Fruit fly (Drosophila melanogaster) whole organism, adult: Measurements from ENCODE around the gene eIF4H2.
A peak's percentile ranks its signal among the peaks of the same experiment; 100 is the strongest.

ENCODE experiments used
- CG11617 ChIP-seq: fragments of 200-800 bp; sonication (Bioruptor generic); optimal IDR thresholded peaks from 2 replicates; lab custom pipeline; 2017; ENCODE audit warnings: mild to moderate bottlenecking, missing biosample characterization, missing genetic modification reagents, missing genetic modification characterization
- CG12768 ChIP-seq: fragments of 200-800 bp; sonication (Bioruptor generic); optimal IDR thresholded peaks from 2 replicates; lab custom pipeline; 2017; ENCODE audit warnings: missing biosample characterization, missing genetic modification characterization, mild to moderate bottlenecking, moderate library complexity, missing genetic modification reagents
- CG14711 ChIP-seq: fragments of 200-800 bp; sonication (Bioruptor generic); optimal IDR thresholded peaks from 2 replicates; lab custom pipeline; 2018; ENCODE audit warnings: missing biosample characterization, mild to moderate bottlenecking, missing genetic modification characterization, moderate library complexity
- CG1620 ChIP-seq: fragments of 200-800 bp; sonication (Bioruptor generic); optimal IDR thresholded peaks from 2 replicates; lab custom pipeline; 2016; ENCODE audit warnings: missing biosample characterization, missing genetic modification characterization
- CG33017 ChIP-seq: fragments of 200-800 bp; sonication (Bioruptor generic); optimal IDR thresholded peaks from 2 replicates; lab custom pipeline; 2018; ENCODE audit warnings: missing biosample characterization, mild to moderate bottlenecking, missing genetic modification characterization, moderate library complexity
- CG5204 ChIP-seq: fragments of 200-800 bp; sonication (Bioruptor generic); optimal IDR thresholded peaks from 2 replicates; lab custom pipeline; 2016; ENCODE audit warnings: missing biosample characterization, missing genetic modification characterization
- CG7045 ChIP-seq: fragments of 200-800 bp; sonication (Bioruptor generic); optimal IDR thresholded peaks from 2 replicates; lab custom pipeline; 2017; ENCODE audit warnings: missing biosample characterization, mild to moderate bottlenecking, missing genetic modification characterization
- CG7101 ChIP-seq: fragments of 200-800 bp; sonication (Bioruptor generic); optimal IDR thresholded peaks from 2 replicates; lab custom pipeline; 2018; ENCODE audit warnings: missing biosample characterization, mild to moderate bottlenecking, missing genetic modification characterization, moderate library complexity
- Clk ChIP-seq: fragments of 200-800 bp; sonication (Bioruptor generic); optimal IDR thresholded peaks from 2 replicates; lab custom pipeline; 2017; ENCODE audit warnings: missing biosample characterization, missing genetic modification characterization
- Crg-1 ChIP-seq: fragments of 200-800 bp; sonication (Bioruptor generic); optimal IDR thresholded peaks from 2 replicates; lab custom pipeline; 2016; ENCODE audit warnings: missing biosample characterization, missing genetic modification characterization
- Hr96 ChIP-seq: fragments of 200-800 bp; sonication (Bioruptor generic); optimal IDR thresholded peaks from 2 replicates; lab custom pipeline; 2016; ENCODE audit warnings: missing biosample characterization, missing genetic modification characterization
- Mnt ChIP-seq: fragments of 200-800 bp; sonication (Bioruptor generic); optimal IDR thresholded peaks from 2 replicates; lab custom pipeline; 2016; ENCODE audit warnings: missing biosample characterization, mild to moderate bottlenecking, missing genetic modification characterization
- bab1 ChIP-seq: fragments of 200-800 bp; sonication (Bioruptor generic); optimal IDR thresholded peaks from 3 replicates; lab custom pipeline; 2019; ENCODE audit warnings: missing biosample characterization, mild to moderate bottlenecking, missing genetic modification characterization, moderate library complexity
- cic ChIP-seq: fragments of 200-800 bp; sonication (Bioruptor generic); optimal IDR thresholded peaks from 2 replicates; lab custom pipeline; 2017; ENCODE audit warnings: missing biosample characterization, mild to moderate bottlenecking, missing genetic modification characterization, moderate library complexity
- cnc ChIP-seq, 2 experiments: fragments of >200 bp; optimal IDR thresholded peaks; 2 replicates each; lab custom pipeline; 2017
- kay ChIP-seq: fragments of 200-800 bp; sonication (Bioruptor generic); peaks from one replicate; lab custom pipeline; 2016; ENCODE audit warnings: missing biosample characterization, missing genetic modification characterization, borderline replicate concordance
- ovo ChIP-seq: fragments of 200-800 bp; sonication (Bioruptor generic); optimal IDR thresholded peaks from 2 replicates; lab custom pipeline; 2016; ENCODE audit warnings: missing biosample characterization, missing genetic modification characterization
- pad ChIP-seq: fragments of 200-800 bp; sonication (Bioruptor generic); optimal IDR thresholded peaks from 3 replicates; lab custom pipeline; 2017; ENCODE audit warnings: missing biosample characterization, missing genetic modification characterization, mild to moderate bottlenecking, moderate library complexity, missing genetic modification reagents
- tj ChIP-seq: fragments of 200-800 bp; sonication (Bioruptor generic); optimal IDR thresholded peaks from 3 replicates; lab custom pipeline; 2017; ENCODE audit warnings: missing biosample characterization, mild to moderate bottlenecking, missing genetic modification characterization, moderate library complexity
- toe ChIP-seq: fragments of 200-800 bp; sonication (Bioruptor generic); optimal IDR thresholded peaks from 2 replicates; lab custom pipeline; 2016; ENCODE audit warnings: missing biosample characterization, missing genetic modification characterization

eIF4H2 gene

DNA sequence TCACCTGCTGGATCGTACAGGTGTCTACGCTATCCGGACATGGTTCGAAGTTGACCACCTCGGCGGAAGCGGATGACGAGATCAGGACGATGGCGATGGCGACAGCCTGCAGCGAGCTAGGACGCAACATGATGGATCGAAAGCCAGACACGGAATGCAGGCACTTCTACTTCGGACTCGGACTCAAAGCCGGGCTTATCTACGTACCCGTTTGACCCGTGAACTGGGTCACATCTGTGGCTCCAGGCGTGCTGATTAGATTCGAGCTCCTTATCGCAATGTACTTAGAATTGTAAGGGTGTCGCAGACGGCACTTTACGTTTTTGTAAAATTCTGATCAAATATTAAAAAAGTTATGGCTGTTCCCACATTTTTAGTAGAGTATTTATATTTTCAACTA lies 19.2 kb downstream of the eIF4H2 start, which contains the start of gene Npc2g:
Gene Npc2g, minus strand, starts transcription at position 160 of the 400 bp plus-strand sequence.
- TF ChIP-seq CG7101 (tag; lab: Kevin White, UChicago) (peak; percentile 3), Clk (no peak)

DNA sequence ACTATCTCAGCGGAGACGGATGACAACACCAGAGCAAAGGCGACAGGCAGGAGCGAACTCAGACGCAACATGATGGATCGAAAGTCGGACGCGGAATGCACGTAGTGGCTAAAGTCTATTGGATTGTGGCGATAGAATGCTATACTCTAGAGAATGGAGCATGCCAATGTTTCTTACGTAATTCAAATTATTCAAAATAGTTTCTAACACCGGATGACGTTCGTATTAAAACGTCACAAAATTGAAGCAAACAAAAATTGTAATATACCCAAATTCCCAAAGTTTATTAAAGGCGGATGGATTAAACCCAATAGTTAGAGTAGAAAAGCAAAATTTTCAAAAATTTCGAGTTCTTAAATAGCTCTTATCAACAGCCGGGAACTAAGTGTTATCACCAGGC lies 20.3 kb downstream of the eIF4H2 start, which contains the start of gene Npc2h:
Gene Npc2h, minus strand, starts transcription at position 101 of the 400 bp plus-strand sequence.
- TF ChIP-seq tj (no peak), Clk (no peak), kay (GFP tag; lab: Kevin White, UChicago) (peak; percentile 15)

DNA sequence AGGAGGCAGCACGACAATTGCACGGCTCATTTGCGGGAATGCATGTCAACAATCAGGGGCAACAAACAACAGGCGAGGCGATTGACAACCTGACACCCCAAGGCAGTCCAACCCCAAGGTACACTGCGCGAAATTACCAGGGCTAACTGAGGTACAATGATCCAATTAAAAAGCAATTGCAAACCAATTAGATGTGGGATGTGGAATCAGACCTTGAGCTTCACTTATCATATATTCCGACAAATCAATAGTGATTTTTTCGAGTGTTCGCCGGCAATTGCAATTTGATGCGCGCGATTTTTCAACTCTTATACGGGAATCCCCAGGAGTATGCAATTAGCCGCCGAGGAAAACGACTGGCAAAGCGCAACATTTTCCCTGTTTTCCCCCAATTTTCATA lies 21.2 kb downstream of the eIF4H2 start:
- TF ChIP-seq bab1 (no peak), kay (GFP tag; lab: Kevin White, UChicago) (no peak), Clk (no peak), ovo (GFP tag; lab: Kevin White, UChicago) (no peak), toe (GFP tag; lab: Kevin White, UChicago) (no peak), CG14711 (no peak), Hr96 (GFP tag; lab: Kevin White, UChicago) (no peak), cic (no peak), cnc (optimal IDR thresholded peaks at IDR 0.05; lab: Kevin White, UChicago) (no peak), CG7101 (tag; lab: Kevin White, UChicago) (no peak), Mnt (GFP tag; lab: Kevin White, UChicago) (no peak), CG1620 (GFP tag; lab: Kevin White, UChicago) (no peak), tj (no peak), Crg-1 (GFP tag; lab: Kevin White, UChicago) (no peak), CG12768 (no peak), CG5204 (GFP tag; lab: Kevin White, UChicago) (no peak), CG33017 (tag; lab: Kevin White, UChicago) (no peak), CG11617 (GFP tag; lab: Kevin White, UChicago) (no peak), pad (GFP tag; lab: Kevin White, UChicago) (no peak), CG7045 (GFP tag; lab: Kevin White, UChicago) (no peak)

DNA sequence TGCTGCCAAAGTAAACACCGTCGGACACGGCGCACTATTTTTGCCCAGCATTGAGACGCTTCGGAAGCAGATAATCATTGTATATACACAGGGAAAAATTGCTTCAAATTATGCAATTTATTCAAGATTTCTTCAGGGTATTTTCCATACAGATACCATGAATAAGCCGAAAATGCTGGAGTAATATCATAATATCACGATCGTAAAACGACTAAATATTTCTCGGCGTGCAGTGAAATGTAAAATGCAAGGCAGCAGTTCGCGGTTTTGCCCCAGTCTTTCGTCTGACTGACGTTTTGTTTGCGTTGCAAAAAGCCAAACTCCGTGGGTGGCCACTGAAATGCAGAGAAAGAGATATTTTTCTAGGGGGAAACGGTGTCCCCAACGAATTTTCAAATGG lies 25.0 kb downstream of the eIF4H2 start:
- no peak for TF ChIP-seq kay (GFP tag; lab: Kevin White, UChicago)
- peak; percentile 80 for TF ChIP-seq tj
- no peak for TF ChIP-seq Clk
- peak; percentile 76 for TF ChIP-seq bab1
- no peak for TF ChIP-seq CG7101 (tag; lab: Kevin White, UChicago)

DNA sequence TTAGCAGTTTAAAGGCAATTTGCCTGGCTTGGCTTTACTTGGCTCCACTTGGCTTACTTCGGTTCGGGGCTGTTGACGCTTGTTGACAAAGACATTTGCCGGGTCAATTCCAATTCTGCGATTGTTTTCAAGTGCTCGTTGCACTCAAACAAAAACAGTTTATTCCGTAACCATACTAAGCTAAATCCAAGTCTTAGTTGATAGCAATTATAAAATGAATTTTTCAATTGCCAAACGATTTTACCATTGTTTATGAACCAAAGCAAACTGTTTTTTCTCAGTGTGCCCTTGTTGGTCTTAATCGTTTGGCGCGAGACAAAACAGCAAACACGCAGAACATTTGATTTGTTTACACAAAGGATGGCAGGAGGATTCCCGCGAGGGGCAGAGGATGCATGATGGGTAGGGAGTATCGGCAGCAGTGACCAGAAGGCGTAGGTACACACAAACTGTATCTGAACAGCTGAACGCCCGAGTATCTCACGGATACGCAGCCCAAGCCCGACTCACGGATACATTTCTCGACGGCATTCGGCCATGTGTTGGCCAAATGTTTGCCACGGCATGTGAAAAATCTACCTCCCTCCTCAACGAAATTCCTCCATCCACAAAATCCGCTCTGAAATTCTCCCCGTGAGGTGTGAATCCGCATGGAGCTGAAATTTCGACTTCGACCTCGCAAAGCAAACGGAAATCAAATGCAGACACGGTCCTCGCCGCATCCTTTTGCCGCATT lies 28.8 kb downstream of the eIF4H2 start:
- TF ChIP-seq CG7101 (tag; lab: Kevin White, UChicago), result no peak
- TF ChIP-seq tj, result no peak
- TF ChIP-seq CG5204 (GFP tag; lab: Kevin White, UChicago), result no peak
- TF ChIP-seq CG33017 (tag; lab: Kevin White, UChicago), result no peak
- no peak for TF ChIP-seq Crg-1 (GFP tag; lab: Kevin White, UChicago)
- TF ChIP-seq Clk, result no peak
- no peak for TF ChIP-seq kay (GFP tag; lab: Kevin White, UChicago)
- TF ChIP-seq CG11617 (GFP tag; lab: Kevin White, UChicago), result no peak
- no peak for TF ChIP-seq Hr96 (GFP tag; lab: Kevin White, UChicago)
- TF ChIP-seq toe (GFP tag; lab: Kevin White, UChicago), result no peak
- TF ChIP-seq CG1620 (GFP tag; lab: Kevin White, UChicago), result no peak
- no peak for TF ChIP-seq CG14711
- TF ChIP-seq CG7045 (GFP tag; lab: Kevin White, UChicago), result no peak
- no peak for TF ChIP-seq Mnt (GFP tag; lab: Kevin White, UChicago)
- no peak for TF ChIP-seq CG12768
- TF ChIP-seq cic, result no peak
- TF ChIP-seq cnc (optimal IDR thresholded peaks at IDR 0.05; lab: Kevin White, UChicago), result no peak
- TF ChIP-seq pad (GFP tag; lab: Kevin White, UChicago), result no peak

DNA sequence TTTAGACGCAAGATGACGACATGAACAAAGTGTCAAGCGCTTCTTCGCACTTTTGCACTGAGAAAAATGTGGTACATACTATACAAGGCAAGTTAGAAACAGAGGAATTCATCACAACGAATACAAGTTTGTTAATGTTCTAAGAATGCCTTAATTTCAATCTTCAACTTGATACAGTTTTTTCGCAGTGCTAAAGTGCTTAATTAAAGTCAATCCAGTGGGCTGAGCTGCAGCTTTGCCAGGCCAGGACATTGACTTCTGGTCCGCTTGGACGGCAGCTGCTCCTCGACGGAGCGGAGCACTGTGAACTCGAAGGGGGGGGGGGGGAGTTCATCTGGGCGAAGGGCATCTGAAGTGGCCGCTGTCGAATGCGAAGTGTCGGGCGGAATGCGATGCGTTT lies 30.3 kb downstream of the eIF4H2 start:
- no peak for TF ChIP-seq CG1620 (GFP tag; lab: Kevin White, UChicago)
- no peak for TF ChIP-seq Clk
- TF ChIP-seq cnc (optimal IDR thresholded peaks at IDR 0.05; lab: Kevin White, UChicago), result no peak
- TF ChIP-seq ovo (GFP tag; lab: Kevin White, UChicago), result no peak
- no peak for TF ChIP-seq kay (GFP tag; lab: Kevin White, UChicago)
- TF ChIP-seq CG5204 (GFP tag; lab: Kevin White, UChicago), result no peak
- no peak for TF ChIP-seq bab1
- TF ChIP-seq Mnt (GFP tag; lab: Kevin White, UChicago), result no peak
- no peak for TF ChIP-seq CG33017 (tag; lab: Kevin White, UChicago)
- TF ChIP-seq cic, result no peak
- no peak for TF ChIP-seq Crg-1 (GFP tag; lab: Kevin White, UChicago)
